Worm (Caenorhabditis elegans): Measurements from ENCODE around the gene ets-9.

DNA sequence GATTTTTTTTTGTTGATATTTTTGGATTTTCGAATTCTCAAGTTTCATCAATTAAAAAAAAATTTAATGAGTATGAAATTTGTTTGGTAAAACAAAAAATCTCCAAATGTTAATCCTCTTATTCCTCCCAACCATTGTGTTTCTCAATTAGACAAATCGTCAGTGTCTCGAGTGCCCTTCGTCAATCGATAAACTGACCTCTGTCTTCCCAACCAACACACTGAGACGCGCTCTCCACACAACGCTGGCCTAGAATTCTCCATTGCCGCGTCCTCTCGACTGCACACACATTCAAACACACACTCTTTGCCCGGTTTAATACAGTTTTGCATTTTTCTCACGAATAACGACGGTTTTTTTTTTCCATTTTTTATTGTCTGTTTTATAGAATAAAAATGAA lies 24.7 kb upstream of the ets-9 start, which contains the start of gene taf-11.1:
- TF ChIP-seq him-1 (tag; optimal IDR thresholded peaks at IDR 0.05) (no peak), W03F9.2 (tag; optimal IDR thresholded peaks at IDR 0.05) (no peak), dao-5 (tag; optimal IDR thresholded peaks at IDR 0.05) (no peak)

All from whole organism, L4/young adult.